Fruit fly (Drosophila melanogaster): Measurements from ENCODE around the gene Polr1E.

Gene Polr1E

DNA sequence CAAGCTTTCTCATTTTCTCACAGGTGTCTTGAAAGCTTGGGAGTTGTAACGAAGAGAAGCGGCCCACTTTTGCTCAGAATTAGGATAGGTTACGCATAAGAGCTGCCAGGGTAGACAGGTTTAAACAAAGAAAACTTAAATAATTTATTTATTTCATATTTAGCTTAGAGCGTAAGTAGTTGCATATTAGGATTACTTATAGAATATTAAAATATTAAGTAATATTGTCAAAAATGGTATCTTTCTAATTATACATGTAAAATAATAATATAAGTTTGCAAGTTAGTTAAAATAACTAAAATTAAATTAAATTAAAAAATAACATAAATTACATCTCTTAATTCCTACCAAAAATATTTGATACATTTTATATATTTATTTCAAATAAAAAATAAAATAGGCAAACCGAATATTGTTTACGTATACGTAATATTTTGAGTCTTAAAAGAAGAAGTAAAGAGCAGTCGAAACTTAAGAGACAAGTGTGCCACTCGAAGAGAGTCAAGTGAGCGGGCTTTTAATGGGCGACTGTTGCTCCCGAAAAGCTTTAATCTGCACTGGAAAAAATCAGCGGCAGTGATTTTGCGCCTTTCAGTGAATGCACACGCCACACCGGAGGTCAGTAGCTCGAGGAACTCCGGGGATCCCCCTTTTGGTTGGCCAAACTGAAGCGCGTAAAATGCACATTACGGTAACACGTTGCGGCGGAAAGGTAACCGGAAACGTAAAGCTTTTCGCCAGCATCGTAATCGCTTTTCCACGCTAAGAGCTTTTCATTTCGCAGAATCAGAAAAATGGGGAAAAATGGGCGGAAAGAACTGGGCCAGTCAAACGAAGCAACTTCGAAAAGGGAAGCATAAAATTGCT is 13.5 kb upstream of the Polr1E start (continued):
- TF ChIP-seq C15 (GFP tag; IDR thresholded peaks at IDR 0.05) (no peak), ewg (GFP tag; optimal IDR thresholded peaks at IDR 0.05) (no peak), jigr1 (GFP tag; IDR thresholded peaks at IDR 0.05) (no peak), cg (GFP tag; optimal IDR thresholded peaks at IDR 0.05) (no peak), Bdp1 (GFP tag; optimal IDR thresholded peaks at IDR 0.05) (no peak), MBD-R2 (GFP tag; IDR thresholded peaks at IDR 0.05) (peak; percentile 21; the same call in 1 of the 2 replicates), Nf-YA (GFP tag; IDR thresholded peaks at IDR 0.05) (no peak), Dref (GFP tag; IDR thresholded peaks at IDR 0.05) (no peak), sna (GFP tag; IDR thresholded peaks at IDR 0.05; ENCODE audit: partially characterized antibody) (no peak), Atf-2 (GFP tag; optimal IDR thresholded peaks at IDR 0.05) (no peak), CG10431 (GFP tag; optimal IDR thresholded peaks at IDR 0.05) (no peak), zf30C (GFP tag; optimal IDR thresholded peaks at IDR 0.05) (peak; percentile 63), CG11085 (GFP tag; IDR thresholded peaks at IDR 0.05) (no peak), CG8089 (GFP tag; optimal IDR thresholded peaks at IDR 0.05) (no peak), D19B (GFP tag; optimal IDR thresholded peaks at IDR 0.05) (no peak), Gug (GFP tag; IDR thresholded peaks at IDR 0.05) (no peak; the same call in 3 of the 4 replicates), vnd (GFP tag; IDR thresholded peaks at IDR 0.05; ENCODE audit: partially characterized antibody) (no peak), CG6854 (GFP tag; optimal IDR thresholded peaks at IDR 0.05) (peak; percentile 59), CG10274 (GFP tag; optimal IDR thresholded peaks at IDR 0.05) (no peak), CG4404 (GFP tag; IDR thresholded peaks at IDR 0.05) (no peak), BtbVII (GFP tag; optimal IDR thresholded peaks at IDR 0.05) (no peak), Jarid2 (GFP tag; optimal IDR thresholded peaks at IDR 0.05) (no peak), CG10565 (GFP tag; optimal IDR thresholded peaks at IDR 0.05) (no peak), CG30431 (GFP tag; optimal IDR thresholded peaks at IDR 0.05) (no peak), CG1647 (GFP tag; optimal IDR thresholded peaks at IDR 0.05) (no peak), fu2 (GFP tag; optimal IDR thresholded peaks at IDR 0.05) (no peak), Dek (tag; optimal IDR thresholded peaks at IDR 0.05) (peak; percentile 4), pnt (GFP tag; optimal IDR thresholded peaks at IDR 0.05) (no peak), HLH54F (GFP tag; optimal IDR thresholded peaks at IDR 0.05) (peak; percentile 18), CG5180 (GFP tag; optimal IDR thresholded peaks at IDR 0.05) (no peak), CG8388 (GFP tag; optimal IDR thresholded peaks at IDR 0.05) (no peak), CG6175 (GFP tag; IDR thresholded peaks at IDR 0.05) (no peak), mld (GFP tag; IDR thresholded peaks at IDR 0.05; ENCODE audit: partially characterized antibody) (no peak), ranshi (GFP tag; IDR thresholded peaks at IDR 0.05) (0 out of 2 replicates have a peak, but pooled peaks have one; percentile 10), CG16813 (GFP tag; IDR thresholded peaks at IDR 0.05; ENCODE audit: partially characterized antibody) (no peak), CG3407 (GFP tag; optimal IDR thresholded peaks at IDR 0.05) (no peak), CG8359 (GFP tag; optimal IDR thresholded peaks at IDR 0.05; ENCODE audit: borderline replicate concordance) (no peak), Eip74EF (GFP tag; optimal IDR thresholded peaks at IDR 0.05) (no peak), fd3F (GFP tag; optimal IDR thresholded peaks at IDR 0.05) (no peak), CG16863 (GFP tag; optimal IDR thresholded peaks at IDR 0.05) (peak; percentile 8), wek (GFP tag; optimal IDR thresholded peaks at IDR 0.05) (no peak), sug (tag; optimal IDR thresholded peaks at IDR 0.05) (no peak), CG14667 (GFP tag; IDR thresholded peaks at IDR 0.05) (0 out of 2 replicates have a peak, but pooled peaks have one; percentile 19), CG17912 (GFP tag; optimal IDR thresholded peaks at IDR 0.05) (no peak), CG6272 (GFP tag; IDR thresholded peaks at IDR 0.05) (no peak), CHES-1-like (GFP tag; optimal IDR thresholded peaks at IDR 0.05) (peak; percentile 0), CG6765 (GFP tag; optimal IDR thresholded peaks at IDR 0.05) (no peak), Elba2 (GFP tag; optimal IDR thresholded peaks at IDR 0.05) (no peak), CG1792 (GFP tag; optimal IDR thresholded peaks at IDR 0.05) (peak; percentile 18)
